Fruit fly (Drosophila melanogaster) whole organism, adult: ENCODE results near the gene Klp61F.

Source experiments
- CG11617 ChIP-seq: fragments of 200-800 bp; sonication (Bioruptor generic); optimal IDR thresholded peaks from 2 replicates; lab custom pipeline; 2017; ENCODE audit warnings: mild to moderate bottlenecking, missing biosample characterization, missing genetic modification reagents, missing genetic modification characterization
- ovo ChIP-seq: fragments of 200-800 bp; sonication (Bioruptor generic); optimal IDR thresholded peaks from 2 replicates; lab custom pipeline; 2016; ENCODE audit warnings: missing biosample characterization, missing genetic modification characterization

DNA sequence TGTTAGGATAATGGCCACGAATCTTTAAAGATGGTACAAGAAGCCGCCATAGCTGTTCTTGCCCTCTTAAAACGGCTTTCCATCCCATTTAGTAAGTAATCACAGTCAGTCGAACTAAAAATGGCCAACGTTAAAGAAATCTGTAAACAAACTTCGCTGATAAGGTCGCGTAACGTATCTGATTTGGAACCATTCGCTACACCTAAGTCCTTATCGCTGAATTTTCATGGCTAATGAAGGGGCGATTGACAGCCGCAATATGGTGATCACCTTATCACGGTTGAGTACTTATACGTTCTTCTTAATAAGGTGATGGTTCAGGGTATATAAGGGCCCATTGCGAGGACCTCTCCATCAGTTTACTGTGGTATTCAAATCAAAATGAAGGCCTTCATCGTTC lies 33.1 kb downstream of the Klp61F start, which contains the start of gene LysE:
- no peak for TF ChIP-seq ovo (GFP tag; lab: Kevin White, UChicago)
- no peak for TF ChIP-seq CG11617
